Worm (Caenorhabditis elegans): Measurements from ENCODE around the gene grl-6.
A peak's percentile ranks its signal among the peaks of the same experiment; 100 is the strongest.

grl-6 gene

DNA sequence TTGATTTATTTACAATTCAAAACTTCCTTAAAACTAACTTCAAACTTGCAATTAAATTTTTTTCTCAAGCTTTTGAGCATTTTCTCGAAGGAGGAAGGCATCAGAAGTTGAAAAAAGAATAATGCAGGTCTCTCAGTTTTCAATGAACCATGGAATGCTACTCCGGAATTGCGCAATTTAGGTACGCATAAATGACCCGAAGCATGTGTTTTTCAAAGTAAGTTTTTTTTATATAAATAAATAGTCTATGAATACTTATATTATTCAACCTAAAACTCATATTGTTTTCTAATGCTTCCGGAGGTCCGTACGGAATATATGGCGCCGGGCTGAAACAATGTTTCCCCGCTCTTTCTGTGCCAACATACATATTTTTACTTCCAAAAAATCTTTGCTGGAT, 17.1 kb downstream of the grl-6 start, which contains the start of gene K10C2.2:
K10C2.2 (minus strand) TSS at position 101 of the 400 bp plus-strand sequence.
- TF ChIP-seq nhr-25 (tag; optimal IDR thresholded peaks at IDR 0.05) (no peak), lin-15B (tag; optimal IDR thresholded peaks at IDR 0.05) (no peak), ztf-4 (tag; optimal IDR thresholded peaks at IDR 0.05) (no peak)

DNA sequence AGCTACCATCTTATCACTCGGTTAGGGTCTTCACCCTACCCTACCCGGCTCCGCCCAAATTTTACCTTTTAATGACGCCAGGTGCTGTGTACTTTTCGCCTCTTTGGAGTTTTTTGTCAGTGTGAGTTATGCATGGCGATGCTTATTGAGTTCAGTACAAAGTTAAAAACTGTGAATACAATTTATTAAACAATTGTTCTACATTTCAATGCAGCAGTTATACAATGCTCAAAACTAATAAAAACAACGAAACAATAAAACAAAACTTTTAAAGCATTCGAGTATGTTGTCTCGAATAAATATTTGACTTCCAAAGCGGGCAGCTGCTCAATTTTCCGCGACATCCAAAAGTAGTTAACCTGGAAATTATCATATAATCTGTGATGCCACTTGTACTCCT, 20.2 kb downstream of the grl-6 start, which contains the start of gene ctsa-2:
ctsa-2 (minus strand) TSS at position 101 of the 400 bp plus-strand sequence.
- no peak for TF ChIP-seq sea-2 (GFP tag; optimal IDR thresholded peaks at IDR 0.05)
- no peak for TF ChIP-seq elt-1 (tag; optimal IDR thresholded peaks at IDR 0.05)
- no peak for TF ChIP-seq ceh-28 (tag; optimal IDR thresholded peaks at IDR 0.05)
- TF ChIP-seq nhr-11 (tag; optimal IDR thresholded peaks at IDR 0.05) = no peak
- TF ChIP-seq lsy-12 (tag; optimal IDR thresholded peaks at IDR 0.05) = no peak
- peak; percentile 4 for TF ChIP-seq elt-2 (tag; optimal IDR thresholded peaks at IDR 0.05)

DNA sequence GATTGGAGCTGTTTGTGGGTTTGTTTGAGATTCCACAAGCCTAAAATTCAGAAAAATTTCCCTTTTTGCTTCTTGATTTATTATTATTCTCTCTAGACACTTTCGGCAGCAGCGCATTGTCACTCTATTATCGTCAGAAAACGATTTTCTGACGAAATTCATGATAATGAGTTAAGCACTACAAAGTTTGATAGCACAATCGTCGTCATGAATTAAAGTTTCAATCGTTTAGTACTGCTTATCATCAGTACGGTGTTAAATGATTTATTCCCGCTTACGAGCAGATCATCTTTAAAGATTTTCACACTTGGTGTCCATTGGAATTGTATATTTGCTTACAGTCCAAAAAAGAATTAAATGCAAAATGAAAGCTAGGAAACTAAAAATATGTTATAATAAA, 21.2 kb downstream of the grl-6 start:
- TF ChIP-seq elt-2 (tag; optimal IDR thresholded peaks at IDR 0.05) (peak; percentile 85), snpc-4 (tag; optimal IDR thresholded peaks at IDR 0.05) (no peak), egl-5 (tag; optimal IDR thresholded peaks at IDR 0.05) (no peak), nhr-77 (tag; optimal IDR thresholded peaks at IDR 0.05) (no peak), ztf-11 (tag; optimal IDR thresholded peaks at IDR 0.05) (no peak), nhr-25 (tag; optimal IDR thresholded peaks at IDR 0.05) (no peak), nhr-11 (tag; optimal IDR thresholded peaks at IDR 0.05) (no peak), ceh-9 (tag; optimal IDR thresholded peaks at IDR 0.05) (no peak), ceh-82 (tag; optimal IDR thresholded peaks at IDR 0.05) (no peak), ceh-16 (tag; optimal IDR thresholded peaks at IDR 0.05) (no peak), pqm-1 (tag; optimal IDR thresholded peaks at IDR 0.05) (peak; percentile 84), lin-39 (tag; optimal IDR thresholded peaks at IDR 0.05) (no peak), pha-4 (tag; optimal IDR thresholded peaks at IDR 0.05) (no peak), sea-2 (GFP tag; optimal IDR thresholded peaks at IDR 0.05) (no peak)

DNA sequence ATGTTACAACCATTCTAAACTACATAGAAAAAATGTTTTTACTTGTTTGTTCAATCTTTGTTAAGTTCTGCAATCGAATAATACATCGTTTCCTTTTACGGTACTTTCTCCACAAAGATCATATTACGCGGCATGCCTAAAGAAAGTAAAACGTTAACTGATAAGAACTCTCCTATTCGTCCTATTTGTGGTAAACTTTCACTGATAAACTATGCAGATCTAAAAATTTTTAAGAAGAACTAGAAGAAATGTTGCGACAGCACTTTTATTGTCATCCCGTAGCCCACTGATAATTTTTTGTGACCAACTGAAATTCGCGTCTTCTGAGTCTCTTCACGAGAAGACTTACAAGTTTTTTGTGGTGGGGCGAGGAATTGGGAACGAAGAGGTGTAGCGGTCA, 23.6 kb downstream of the grl-6 start:
- TF ChIP-seq skn-1 (tag; optimal IDR thresholded peaks at IDR 0.05) = peak; percentile 36
- TF ChIP-seq pqm-1 (tag; optimal IDR thresholded peaks at IDR 0.05) = peak; percentile 97
- peak; percentile 95 for TF ChIP-seq elt-2 (tag; optimal IDR thresholded peaks at IDR 0.05)
- TF ChIP-seq daf-12 (tag; optimal IDR thresholded peaks at IDR 0.05) = no peak

DNA sequence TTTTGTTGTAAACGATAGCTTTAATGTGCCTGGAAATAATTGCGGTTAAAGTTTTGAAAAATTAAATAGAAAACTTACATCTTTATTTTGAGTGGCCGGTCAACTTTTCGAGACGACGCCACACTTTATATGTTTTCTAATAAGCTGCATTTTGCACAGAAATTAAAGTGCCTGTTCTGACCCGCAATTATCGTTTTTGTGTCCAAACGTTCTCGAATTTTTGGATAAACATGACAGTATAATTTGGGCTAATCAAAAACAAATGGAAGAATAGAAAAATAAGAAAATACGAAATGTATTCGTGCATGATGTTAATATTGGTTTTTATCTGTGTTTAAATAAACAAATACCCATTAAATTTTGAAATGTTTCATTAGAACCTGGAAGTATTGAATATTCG, 30.1 kb downstream of the grl-6 start, which contains the start of gene K10C2.12:
K10C2.12 (minus strand) TSS at position 101 of the 400 bp plus-strand sequence.
- TF ChIP-seq aly-2 (tag; optimal IDR thresholded peaks at IDR 0.05) (no peak), nhr-12 (tag; optimal IDR thresholded peaks at IDR 0.05) (no peak), nhr-43 (tag; optimal IDR thresholded peaks at IDR 0.05; ENCODE audit: poor library complexity, severe bottlenecking) (no peak), nhr-76 (tag; optimal IDR thresholded peaks at IDR 0.05) (no peak), ztf-4 (tag; optimal IDR thresholded peaks at IDR 0.05) (no peak), ztf-11 (tag; optimal IDR thresholded peaks at IDR 0.05) (no peak)

DNA sequence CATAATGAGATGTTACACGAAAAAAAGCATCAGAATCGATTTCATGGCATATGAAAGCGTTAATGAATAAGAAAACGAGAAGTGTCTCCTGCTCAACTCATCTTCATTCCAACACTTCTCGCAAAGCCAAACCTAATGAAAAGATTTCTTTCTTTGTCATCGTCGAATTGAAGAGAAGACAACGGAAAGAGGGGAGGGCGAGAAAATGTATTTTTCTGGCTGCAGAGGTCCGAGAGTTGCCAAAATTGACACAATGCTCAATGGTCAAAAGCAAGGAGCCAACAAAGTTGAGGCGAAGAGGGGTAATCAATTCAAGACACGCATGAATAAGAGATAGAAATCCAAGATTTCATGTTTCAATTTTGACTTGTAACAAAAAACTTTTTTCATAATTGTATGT, 31.6 kb downstream of the grl-6 start:
- no peak for TF ChIP-seq ama-1 (optimal IDR thresholded peaks at IDR 0.05)
- no peak for TF ChIP-seq fkh-10 (GFP tag; optimal IDR thresholded peaks at IDR 0.05)
- no peak for TF ChIP-seq fos-1 (tag; optimal IDR thresholded peaks at IDR 0.05)
- no peak for TF ChIP-seq daf-12 (tag; optimal IDR thresholded peaks at IDR 0.05)
- TF ChIP-seq egl-5 (tag; optimal IDR thresholded peaks at IDR 0.05) = no peak

DNA sequence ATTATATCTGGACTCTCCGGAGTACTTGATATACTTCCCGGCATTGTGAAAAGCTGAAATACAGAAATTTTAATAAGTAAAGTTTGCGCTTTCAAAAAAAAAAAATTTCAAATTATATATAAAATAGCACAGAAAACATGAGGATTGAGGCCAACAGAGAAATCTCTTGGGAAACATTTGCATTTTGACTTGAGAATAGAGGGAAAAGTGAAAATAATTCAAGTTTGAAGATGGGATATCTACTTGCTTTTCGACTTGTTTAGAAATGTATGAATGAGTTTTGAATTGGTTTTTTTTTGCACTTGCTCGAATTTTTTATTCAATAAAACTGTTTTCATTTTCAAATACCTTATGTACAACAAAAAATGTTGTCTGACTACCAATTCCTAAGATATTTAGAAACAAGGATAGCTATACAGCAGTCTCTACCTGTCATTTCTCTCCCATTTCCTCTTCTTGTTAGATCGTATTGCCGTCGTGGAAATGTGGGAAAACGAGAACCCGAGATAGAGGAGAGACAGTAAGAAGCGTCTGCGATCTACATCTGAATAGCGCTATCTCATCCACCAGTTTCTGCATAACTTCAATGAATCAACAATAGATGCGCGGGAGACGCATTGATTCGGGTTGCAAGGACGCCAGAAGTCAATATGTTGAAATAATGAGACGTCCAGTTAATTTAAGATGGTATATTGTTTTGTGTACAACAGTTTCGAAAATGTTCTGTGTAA, 34.2 kb downstream of the grl-6 start, which contains the start of gene T22E5.6:
T22E5.6 (minus strand) TSS at position 51 of the 731 bp plus-strand sequence.
- no peak for TF ChIP-seq fkh-2 (tag; optimal IDR thresholded peaks at IDR 0.05)
- peak; percentile 43 for TF ChIP-seq nhr-23 (tag; optimal IDR thresholded peaks at IDR 0.05)
- no peak for TF ChIP-seq nhr-67 (tag; optimal IDR thresholded peaks at IDR 0.05)
- TF ChIP-seq ceh-28 (tag; optimal IDR thresholded peaks at IDR 0.05) = no peak
- no peak for TF ChIP-seq ztf-4 (tag; optimal IDR thresholded peaks at IDR 0.05)
- TF ChIP-seq nhr-25 (tag; optimal IDR thresholded peaks at IDR 0.05) = peak; percentile 63
- TF ChIP-seq nfya-1 (tag; optimal IDR thresholded peaks at IDR 0.05; ENCODE audit: insufficient read depth) = no peak
- no peak for TF ChIP-seq sea-2 (GFP tag; optimal IDR thresholded peaks at IDR 0.05)
- TF ChIP-seq nhr-28 (tag; optimal IDR thresholded peaks at IDR 0.05) = no peak
- no peak for TF ChIP-seq mml-1 (tag; optimal IDR thresholded peaks at IDR 0.05)
- TF ChIP-seq elt-3 (tag; optimal IDR thresholded peaks at IDR 0.05) = peak in 1 of 3 experiments; percentile 48
